Worm (Caenorhabditis elegans) whole organism, L4 larva: Measurements from ENCODE around the gene Y41E3.8.

Experiments
- F26F4.8 ChIP-seq: fragments of 200-800 bp; sonication (Bioruptor generic); conservative IDR thresholded peaks from 2 replicates; pipeline ENCODE4 v1.3.6; 2022; ENCODE audit warnings: missing genetic modification characterization, missing compliant biosample characterization
- F49E8.2 ChIP-seq: sonication (generic microtip); optimal IDR thresholded peaks from 2 replicates; lab custom pipeline; 2016; ENCODE audit warnings: missing compliant biosample characterization, mild to moderate bottlenecking, missing genetic modification characterization, borderline replicate concordance
- T26A8.4 ChIP-seq: fragments of 200-800 bp; sonication (Bioruptor generic); IDR thresholded peaks from 2 replicates; pipeline ENCODE4 v1.3.6; 2022; ENCODE audit warnings: missing genetic modification characterization, missing compliant biosample characterization
- Y105C5A.15 ChIP-seq: fragments of 200-800 bp; sonication (Bioruptor generic); IDR thresholded peaks from 2 replicates; pipeline ENCODE4 v1.3.6; 2022; ENCODE audit warnings: missing genetic modification characterization, missing compliant biosample characterization
- ZK337.2 ChIP-seq: fragments of 200-800 bp; sonication (Bioruptor generic); IDR thresholded peaks from 2 replicates; pipeline ENCODE4 v1.3.6; 2022; ENCODE audit warnings: missing genetic modification reagents, missing genetic modification characterization, missing compliant biosample characterization
- aha-1 ChIP-seq: fragments of 150-350 bp; peaks from one replicate; lab custom pipeline; 2014; ENCODE audit warnings: missing biosample characterization, missing genetic modification characterization
- ama-1 ChIP-seq: fragments of 150-350 bp; optimal IDR thresholded peaks from 2 replicates; lab custom pipeline; 2014; ENCODE audit warnings: inconsistent platforms, mixed read lengths
- arid-1 ChIP-seq: fragments of 200-800 bp; sonication (Bioruptor generic); conservative IDR thresholded peaks from 2 replicates; pipeline ENCODE4 v1.3.6; 2022; ENCODE audit warnings: missing genetic modification reagents, missing genetic modification characterization, missing compliant biosample characterization
- attf-4 ChIP-seq: sonication (generic microtip); optimal IDR thresholded peaks from 3 replicates; lab custom pipeline; 2017; ENCODE audit warnings: missing biosample characterization, missing genetic modification characterization
- ceh-28 ChIP-seq: fragments of 150-350 bp; optimal IDR thresholded peaks from 2 replicates; lab custom pipeline; 2014; ENCODE audit warnings: missing biosample characterization, missing genetic modification reagents, missing genetic modification characterization
- daf-16 ChIP-seq, 3 experiments: sonication (generic microtip); optimal IDR thresholded peaks; 2 replicates each; lab custom pipeline; 2016 to 2017; ENCODE audit warnings: missing genetic modification characterization in 3 of 3, missing genetic modification reagents in 3 of 3, mild to moderate bottlenecking in 2 of 3, missing compliant biosample characterization in 2 of 3, missing biosample characterization in 1 of 3, moderate library complexity in 1 of 3
- dmd-6 ChIP-seq: fragments of 200-800 bp; sonication (Bioruptor generic); IDR thresholded peaks from 2 replicates; pipeline ENCODE4 v1.3.6; 2022; ENCODE audit warnings: missing genetic modification reagents, missing genetic modification characterization, missing compliant biosample characterization
- dpl-1 ChIP-seq: fragments of 150-350 bp; optimal IDR thresholded peaks from 2 replicates; lab custom pipeline; 2014; ENCODE audit warnings: missing biosample characterization, missing genetic modification reagents, missing genetic modification characterization
- dve-1 ChIP-seq: sonication (generic microtip); optimal IDR thresholded peaks from 2 replicates; lab custom pipeline; 2017; ENCODE audit warnings: antibody characterized with exemption, mild to moderate bottlenecking, missing genetic modification characterization, missing compliant biosample characterization; ENCODE audit not compliant: insufficient read depth
- egl-43 ChIP-seq: fragments of 200-800 bp; sonication (Bioruptor generic); IDR thresholded peaks from 2 replicates; pipeline ENCODE4 v1.3.6; 2022; ENCODE audit warnings: missing genetic modification reagents, missing genetic modification characterization, missing compliant biosample characterization
- fkh-10 ChIP-seq: fragments of 150-350 bp; optimal IDR thresholded peaks from 2 replicates; lab custom pipeline; 2014; ENCODE audit warnings: missing biosample characterization, missing genetic modification reagents, missing genetic modification characterization
- fos-1 ChIP-seq: fragments of 150-350 bp; optimal IDR thresholded peaks from 2 replicates; lab custom pipeline; 2014; ENCODE audit warnings: missing biosample characterization, missing genetic modification characterization
- hmg-1.1 ChIP-seq: fragments of 200-800 bp; sonication (Bioruptor generic); IDR thresholded peaks from 2 replicates; pipeline ENCODE4 v1.3.6; 2022; ENCODE audit warnings: missing genetic modification reagents, missing genetic modification characterization, missing compliant biosample characterization
- lim-7 ChIP-seq: fragments of 200-800 bp; sonication (Bioruptor generic); IDR thresholded peaks from 2 replicates; pipeline ENCODE4 v1.3.6; 2022; ENCODE audit warnings: missing genetic modification characterization, missing compliant biosample characterization
- lin-13 ChIP-seq: fragments of 150-350 bp; optimal IDR thresholded peaks from 2 replicates; lab custom pipeline; 2014; ENCODE audit warnings: missing biosample characterization, missing genetic modification reagents, missing genetic modification characterization
- lin-29 ChIP-seq: fragments of 200-800 bp; sonication (Bioruptor generic); IDR thresholded peaks from 2 replicates; pipeline ENCODE4 v1.3.6; 2022; ENCODE audit warnings: missing genetic modification reagents, missing genetic modification characterization, missing compliant biosample characterization
- lin-38 ChIP-seq: fragments of 200-800 bp; sonication (Bioruptor generic); IDR thresholded peaks from 2 replicates; pipeline ENCODE4 v1.3.6; 2022; ENCODE audit warnings: missing genetic modification reagents, missing genetic modification characterization, missing compliant biosample characterization
- madf-5 ChIP-seq, 2 experiments: fragments of 200-800 bp; sonication (Bioruptor generic); IDR thresholded peaks; 2 replicates each; pipeline ENCODE4 v1.3.6; 2022; ENCODE audit warnings: missing compliant biosample characterization in 2 of 2, missing genetic modification characterization in 2 of 2
- madf-9 ChIP-seq: fragments of 200-800 bp; sonication (Bioruptor generic); conservative IDR thresholded peaks from 2 replicates; pipeline ENCODE4 v1.3.6; 2022; ENCODE audit warnings: missing genetic modification reagents, missing genetic modification characterization, missing compliant biosample characterization
- mdl-1 ChIP-seq, 2 experiments: fragments of 150-350 bp in 1 of 2; sonication (generic microtip) in 1 of 2; optimal IDR thresholded peaks; 2 replicates each; lab custom pipeline; 2014 to 2017; ENCODE audit warnings: missing biosample characterization in 2 of 2, missing genetic modification characterization in 2 of 2
- mep-1 ChIP-seq: fragments of 150-350 bp; sonication (generic microtip); optimal IDR thresholded peaks from 3 replicates; lab custom pipeline; 2014; ENCODE audit warnings: missing biosample characterization, missing genetic modification characterization
- mes-2 ChIP-seq: sonication (generic microtip); optimal IDR thresholded peaks from 2 replicates; lab custom pipeline; 2016; ENCODE audit warnings: missing genotype, mild to moderate bottlenecking, missing genetic modification characterization, missing compliant biosample characterization; ENCODE audit not compliant: poor library complexity, severe bottlenecking
- nhr-11 ChIP-seq: fragments of 150-350 bp; optimal IDR thresholded peaks from 2 replicates; lab custom pipeline; 2014; ENCODE audit warnings: missing biosample characterization, missing genetic modification characterization
- nhr-28 ChIP-seq: fragments of 150-350 bp; optimal IDR thresholded peaks from 2 replicates; lab custom pipeline; 2014; ENCODE audit warnings: missing biosample characterization, missing genetic modification characterization
- nhr-6 ChIP-seq: fragments of 150-350 bp; optimal IDR thresholded peaks from 2 replicates; lab custom pipeline; 2014; ENCODE audit warnings: missing biosample characterization, missing genetic modification characterization
- php-3 ChIP-seq: fragments of 200-800 bp; sonication (Bioruptor generic); IDR thresholded peaks from 2 replicates; pipeline ENCODE4 v1.3.6; 2022; ENCODE audit warnings: missing genetic modification reagents, missing genetic modification characterization, missing compliant biosample characterization
- pqm-1 ChIP-seq: sonication (generic microtip); optimal IDR thresholded peaks from 2 replicates; lab custom pipeline; 2017; ENCODE audit warnings: missing biosample characterization, missing genetic modification characterization
- rbr-2 ChIP-seq: sonication (generic microtip); optimal IDR thresholded peaks from 2 replicates; lab custom pipeline; 2016; ENCODE audit warnings: missing genotype, missing genetic modification characterization, missing compliant biosample characterization
- sdz-12 ChIP-seq: fragments of 200-800 bp; sonication (Bioruptor generic); optimal IDR thresholded peaks from 2 replicates; lab custom pipeline; 2018; ENCODE audit warnings: mild to moderate bottlenecking, missing genetic modification characterization, missing compliant biosample characterization
- set-16 ChIP-seq: fragments of 200-800 bp; sonication (Bioruptor generic); IDR thresholded peaks from 2 replicates; pipeline ENCODE4 v1.3.6; 2022; ENCODE audit warnings: missing genetic modification reagents, missing genetic modification characterization, missing compliant biosample characterization
- snpc-1.2 ChIP-seq: fragments of 200-800 bp; sonication (Bioruptor generic); IDR thresholded peaks from 2 replicates; pipeline ENCODE4 v1.3.6; 2022; ENCODE audit warnings: missing genetic modification reagents, missing genetic modification characterization, missing compliant biosample characterization
- unc-130 ChIP-seq: sonication (generic microtip); optimal IDR thresholded peaks from 2 replicates; lab custom pipeline; 2016; ENCODE audit warnings: missing genetic modification reagents, missing genetic modification characterization, missing compliant biosample characterization
- vab-7 ChIP-seq: fragments of 200-800 bp; sonication (Bioruptor generic); IDR thresholded peaks from 2 replicates; pipeline ENCODE4 v1.3.6; 2022; ENCODE audit warnings: missing genetic modification reagents, missing genetic modification characterization, missing compliant biosample characterization
- zfp-2 ChIP-seq: sonication (generic microtip); optimal IDR thresholded peaks from 2 replicates; lab custom pipeline; 2016; ENCODE audit warnings: mild to moderate bottlenecking, missing genetic modification characterization, missing compliant biosample characterization
- zfp-3 ChIP-seq: fragments of 200-800 bp; sonication (Bioruptor generic); conservative IDR thresholded peaks from 2 replicates; pipeline ENCODE4 v1.3.6; 2022; ENCODE audit warnings: missing genetic modification reagents, missing genetic modification characterization, missing compliant biosample characterization
- zip-2 ChIP-seq: fragments of 150-350 bp; optimal IDR thresholded peaks from 2 replicates; lab custom pipeline; 2014; ENCODE audit warnings: missing biosample characterization, missing genetic modification characterization

The Y41E3.8 gene

ce11 chrIV:15047940-15048339 lies 19.2 kb upstream of the Y41E3.8 start:
- TF ChIP-seq lin-38 (peak; percentile 56), snpc-1.2 (peak; percentile 54)

ce11 chrIV:15046162-15046561 lies 17.4 kb upstream of the Y41E3.8 start:
- peak; percentile 57 for TF ChIP-seq aha-1
- no peak for TF ChIP-seq rbr-2
- no peak for TF ChIP-seq dmd-6 (GFP tag; lab: Robert Waterston, UW)
- 0 out of 2 replicates have a peak, but pooled peaks have one; percentile 7 for TF ChIP-seq hmg-1.1 (GFP tag; lab: Robert Waterston, UW)
- no peak for TF ChIP-seq T26A8.4 (GFP tag; lab: Robert Waterston, UW)
- no peak for TF ChIP-seq mes-2 (tag; lab: Kevin White, UChicago)
- TF ChIP-seq madf-5 (GFP tag; IDR thresholded peaks at IDR 0.05; lab: Robert Waterston, UW): 0 out of 4 replicates have a peak, but pooled peaks of 1 of the 2 experiments have one; percentile 1
- 0 out of 2 replicates have a peak, but pooled peaks have one; percentile 41 for TF ChIP-seq snpc-1.2
- TF ChIP-seq nhr-28 (tag; lab: Kevin White, UChicago): no peak
- TF ChIP-seq set-16 (GFP tag; lab: Robert Waterston, UW): peak; percentile 78

DNA sequence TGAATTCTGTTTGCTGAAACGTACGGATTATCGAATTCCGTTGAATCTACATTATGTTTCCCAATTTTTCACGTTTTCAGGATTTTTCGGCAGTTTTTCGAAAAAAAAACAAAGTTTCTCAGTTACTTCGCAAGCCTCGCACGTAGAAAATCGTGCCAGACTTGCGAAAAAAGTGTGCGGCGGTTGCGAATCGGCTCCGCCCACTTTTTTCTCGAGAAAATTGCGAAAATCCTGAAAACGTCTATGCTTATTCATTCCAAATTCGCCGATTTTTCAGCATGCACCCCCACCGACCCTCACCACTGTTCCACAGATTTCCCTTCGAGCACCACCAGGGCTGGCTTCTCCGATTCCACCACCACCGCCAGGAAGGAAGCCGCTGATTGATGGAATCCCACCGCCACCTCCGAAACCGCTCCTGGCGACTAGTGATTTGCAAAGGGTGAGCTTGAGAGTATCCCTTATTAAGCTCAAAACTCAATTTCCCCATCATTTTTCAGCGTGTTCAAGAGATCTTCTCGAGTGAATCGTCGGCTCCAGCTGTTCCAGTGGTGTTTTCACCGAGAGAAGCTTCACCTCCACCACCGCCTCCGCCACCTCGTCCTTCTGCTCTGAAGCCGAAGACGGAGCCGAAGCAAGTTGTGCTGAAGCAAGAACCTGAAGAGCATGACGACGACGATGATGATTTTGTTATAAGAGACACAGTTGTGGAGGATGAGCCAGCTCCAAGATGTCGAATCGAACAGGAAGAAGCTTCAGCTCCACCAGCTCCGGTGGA lies 13.6 kb upstream of the Y41E3.8 start:
- TF ChIP-seq ama-1 (lab: Kevin White, UChicago): peak; percentile 7
- no peak for TF ChIP-seq dpl-1 (GFP tag; lab: Kevin White, UChicago)
- TF ChIP-seq set-16 (GFP tag; lab: Robert Waterston, UW): peak; percentile 85
- no peak for TF ChIP-seq mdl-1 (tag; optimal IDR thresholded peaks at IDR 0.05; lab: Kevin White, UChicago)
- TF ChIP-seq egl-43: 0 out of 2 replicates have a peak, but pooled peaks have one; percentile 4
- TF ChIP-seq lim-7 (GFP tag; lab: Robert Waterston, UW): 0 out of 2 replicates have a peak, but pooled peaks have one; percentile 8
- peak; percentile 49 for TF ChIP-seq lin-38
- TF ChIP-seq snpc-1.2: peak; percentile 87

- TF ChIP-seq F26F4.8 (GFP tag; lab: Robert Waterston, UW): no peak
- no peak for TF ChIP-seq sdz-12 (GFP tag; lab: Kevin White, UChicago)
- no peak for TF ChIP-seq zfp-3 (GFP tag; lab: Robert Waterston, UW)
- peak; percentile 95 for TF ChIP-seq aha-1
- no peak for TF ChIP-seq Y105C5A.15
- TF ChIP-seq fos-1: no peak
- TF ChIP-seq arid-1 (GFP tag; lab: Robert Waterston, UW): no peak
Observed at ce11 chrIV:15041124-15041523, 12.3 kb upstream of the Y41E3.8 start.

DNA sequence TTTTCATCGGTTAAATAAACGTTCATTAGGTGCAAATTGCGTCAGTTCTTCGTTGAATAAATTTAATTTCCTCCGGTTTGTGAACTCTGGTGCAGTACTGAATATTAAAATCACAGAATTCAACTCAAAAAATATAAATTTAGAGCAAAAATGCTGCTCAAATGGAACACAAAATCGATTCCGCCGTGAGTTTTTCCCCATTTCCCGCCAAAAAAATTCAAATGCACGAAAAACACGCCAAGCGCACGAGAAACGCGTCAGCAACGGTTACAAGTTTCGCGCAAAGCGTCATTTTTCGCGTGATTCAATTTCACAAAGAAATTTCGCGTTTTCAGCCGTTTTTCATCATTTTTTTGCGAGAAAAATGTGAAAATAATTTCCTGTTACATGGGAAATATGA lies 10.7 kb upstream of the Y41E3.8 start, which contains the start of gene hrpu-1:
TSS of gene hrpu-1 (plus strand) at position 140 of the 400 bp plus-strand sequence.
- no peak for TF ChIP-seq attf-4 (tag; lab: Kevin White, UChicago)
- TF ChIP-seq dmd-6 (GFP tag; lab: Robert Waterston, UW): peak; percentile 62
- TF ChIP-seq pqm-1 (tag; lab: Kevin White, UChicago): no peak
- no peak for TF ChIP-seq ceh-28
- peak; percentile 80 for TF ChIP-seq mep-1
- TF ChIP-seq madf-9 (GFP tag; lab: Robert Waterston, UW): 0 out of 2 replicates have a peak, but pooled peaks have one; percentile 20
- TF ChIP-seq dve-1 (tag; lab: Kevin White, UChicago): peak; percentile 91
- TF ChIP-seq F49E8.2 (tag; lab: Kevin White, UChicago): peak; percentile 81
- TF ChIP-seq fkh-10 (GFP tag; lab: Kevin White, UChicago): peak; percentile 63
- TF ChIP-seq php-3 (GFP tag; lab: Robert Waterston, UW): no peak
- no peak for TF ChIP-seq zip-2 (tag; lab: Kevin White, UChicago)
- TF ChIP-seq snpc-1.2: peak; percentile 95
- peak in 1 of 2 experiments; percentile 13 for TF ChIP-seq daf-16 (GFP tag; optimal IDR thresholded peaks at IDR 0.05; lab: Kevin White, UChicago)
- TF ChIP-seq daf-16 (tag; optimal IDR thresholded peaks at IDR 0.05; lab: Kevin White, UChicago): peak; percentile 34
- peak; percentile 90 for TF ChIP-seq nhr-6 (tag; lab: Kevin White, UChicago)
- TF ChIP-seq zfp-2 (tag; lab: Kevin White, UChicago): no peak
- TF ChIP-seq lin-29: no peak
- TF ChIP-seq lin-13 (GFP tag; lab: Kevin White, UChicago): peak; percentile 48
- TF ChIP-seq vab-7: peak; percentile 38; the same call in 1 of the 2 replicates
- no peak for TF ChIP-seq ZK337.2
- peak; percentile 67 for TF ChIP-seq ama-1 (lab: Kevin White, UChicago)
- TF ChIP-seq nhr-11: peak; percentile 57
- TF ChIP-seq unc-130 (GFP tag; lab: Kevin White, UChicago): peak; percentile 43
- no peak for TF ChIP-seq set-16 (GFP tag; lab: Robert Waterston, UW)
